Worm (Caenorhabditis elegans): Measurements from ENCODE around the gene Y44F5A.1.
A peak's percentile ranks its signal among the peaks of the same experiment; 100 is the strongest.

Y44F5A.1 gene

DNA sequence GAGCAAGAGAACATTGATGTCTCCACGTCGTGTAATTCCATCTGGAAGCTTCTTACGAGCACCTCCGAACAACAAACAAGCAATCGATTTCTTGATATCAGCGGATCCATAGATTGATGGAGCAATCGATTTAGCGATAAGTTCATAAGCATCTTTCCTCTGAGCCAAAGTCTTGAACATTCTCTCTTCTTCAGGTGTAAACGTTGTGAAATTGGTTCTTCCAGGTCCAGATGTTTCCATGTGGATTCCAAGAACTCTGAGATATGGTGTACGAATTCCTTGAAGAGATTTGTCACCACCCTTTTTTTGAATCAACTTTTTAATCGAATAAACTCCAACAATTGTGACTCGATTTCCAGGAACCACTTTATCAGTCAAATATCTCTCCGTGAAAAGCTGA, 42.5 kb upstream of the Y44F5A.1 start:
- TF ChIP-seq mec-3 (tag; optimal IDR thresholded peaks at IDR 0.05; ENCODE audit: borderline replicate concordance): no peak
- TF ChIP-seq ceh-18 (tag; optimal IDR thresholded peaks at IDR 0.05): no peak
- no peak for TF ChIP-seq F13H6.1 (tag; optimal IDR thresholded peaks at IDR 0.05)
- TF ChIP-seq lim-6 (tag; optimal IDR thresholded peaks at IDR 0.05): no peak
- no peak for TF ChIP-seq ets-4 (tag; optimal IDR thresholded peaks at IDR 0.05)

DNA sequence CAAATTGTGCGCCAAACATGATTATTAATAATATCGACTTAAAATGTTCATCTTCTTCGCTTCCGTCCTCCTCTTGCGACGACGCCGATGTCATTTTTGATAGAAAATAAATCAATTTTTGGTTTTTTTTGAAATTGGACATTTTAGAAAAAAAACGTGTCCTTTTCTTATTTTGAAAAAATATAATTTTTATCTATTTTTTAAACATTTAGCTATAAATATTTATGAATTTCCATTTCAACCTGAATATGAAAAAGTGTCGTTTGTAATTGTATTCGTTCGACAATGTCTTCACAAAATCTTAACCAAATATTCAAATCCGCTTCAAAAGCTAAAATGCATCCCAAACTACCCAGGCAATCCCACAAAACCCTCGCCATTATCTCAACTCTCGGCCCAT, 39.9 kb upstream of the Y44F5A.1 start, which contains the start of gene R10E4.3:
TSS of gene R10E4.3 (minus strand) at position 101 of the 400 bp plus-strand sequence.
- no peak for TF ChIP-seq fkh-10 (GFP tag; optimal IDR thresholded peaks at IDR 0.05)
- TF ChIP-seq fax-1 (tag; optimal IDR thresholded peaks at IDR 0.05): no peak
- TF ChIP-seq ceh-30 (tag; optimal IDR thresholded peaks at IDR 0.05): no peak
- no peak for TF ChIP-seq elt-4 (tag; optimal IDR thresholded peaks at IDR 0.05)
- TF ChIP-seq sox-2 (GFP tag; IDR thresholded peaks at IDR 0.05): no peak
- TF ChIP-seq unc-3 (GFP tag; conservative IDR thresholded peaks at IDR 0.05): no peak
- no peak for TF ChIP-seq unc-3 (tag; optimal IDR thresholded peaks at IDR 0.05)
- TF ChIP-seq hlh-13 (GFP tag; optimal IDR thresholded peaks at IDR 0.05): no peak
- TF ChIP-seq ztf-16 (tag; optimal IDR thresholded peaks at IDR 0.05): no peak
- no peak for TF ChIP-seq ceh-34 (tag; optimal IDR thresholded peaks at IDR 0.05)
- no peak for TF ChIP-seq ceh-48 (tag; optimal IDR thresholded peaks at IDR 0.05)
- no peak for TF ChIP-seq sox-4 (tag; optimal IDR thresholded peaks at IDR 0.05)
- no peak for TF ChIP-seq K09A11.1 (tag; optimal IDR thresholded peaks at IDR 0.05; ENCODE audit: insufficient read depth)
- TF ChIP-seq pqm-1 (tag; optimal IDR thresholded peaks at IDR 0.05): no peak
- TF ChIP-seq K02D7.2 (tag; optimal IDR thresholded peaks at IDR 0.05): no peak
- TF ChIP-seq lim-6 (tag; optimal IDR thresholded peaks at IDR 0.05): no peak
- no peak for TF ChIP-seq dmd-4 (tag; optimal IDR thresholded peaks at IDR 0.05; ENCODE audit: borderline replicate concordance)

DNA sequence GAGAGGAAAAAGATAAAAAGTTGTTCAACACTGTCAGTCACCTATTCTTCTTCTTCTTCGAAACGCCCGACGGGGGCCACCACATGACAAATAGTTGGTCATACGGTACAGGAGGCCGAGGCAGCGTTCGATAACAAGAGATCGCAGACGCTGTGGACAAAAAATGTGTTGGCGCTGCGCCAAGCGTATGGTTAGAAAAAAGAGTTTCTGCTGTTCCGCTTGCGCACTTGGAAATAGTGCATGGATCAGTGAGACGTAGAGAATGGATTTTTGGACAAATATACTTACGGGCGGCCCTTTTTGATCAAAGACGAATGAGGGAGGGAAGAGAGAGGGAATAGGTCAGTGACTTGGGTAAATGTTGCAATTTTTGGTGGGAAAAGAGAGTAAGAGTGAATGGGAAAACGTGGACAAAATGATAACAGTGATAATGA, 37.3 kb upstream of the Y44F5A.1 start:
- no peak for TF ChIP-seq dmd-4 (tag; optimal IDR thresholded peaks at IDR 0.05; ENCODE audit: borderline replicate concordance)
- TF ChIP-seq pqm-1 (tag; optimal IDR thresholded peaks at IDR 0.05): peak; percentile 14
- peak; percentile 23 for TF ChIP-seq elt-2 (tag; optimal IDR thresholded peaks at IDR 0.05)
- TF ChIP-seq lim-6 (tag; optimal IDR thresholded peaks at IDR 0.05): no peak
- TF ChIP-seq C38D4.7 (GFP tag; optimal IDR thresholded peaks at IDR 0.05): no peak
- TF ChIP-seq tbx-2 (tag; optimal IDR thresholded peaks at IDR 0.05): peak; percentile 27
- peak; percentile 48 for TF ChIP-seq ceh-18 (tag; optimal IDR thresholded peaks at IDR 0.05)
- TF ChIP-seq unc-42 (tag; optimal IDR thresholded peaks at IDR 0.05): no peak
- TF ChIP-seq hlh-30 (tag; optimal IDR thresholded peaks at IDR 0.05; ENCODE audit: insufficient read depth): peak; percentile 79

DNA sequence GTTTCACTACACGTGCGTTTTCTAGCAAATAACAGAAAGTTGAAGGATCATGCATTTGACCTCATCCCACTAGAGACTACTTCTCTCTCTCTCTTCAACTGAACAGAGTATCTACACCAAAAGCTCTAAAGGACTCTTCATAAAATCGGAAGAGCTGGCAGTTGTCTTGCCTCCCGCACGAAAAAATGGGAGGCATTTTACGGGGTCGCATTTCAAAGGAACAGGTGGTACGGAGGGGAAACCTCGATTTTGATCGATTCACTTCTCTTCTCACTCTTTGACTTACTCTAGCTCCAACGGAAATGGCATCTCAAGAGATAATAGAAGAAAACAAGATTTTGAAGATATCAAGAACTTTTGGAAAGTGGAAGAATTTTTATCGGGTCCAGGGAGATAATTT, 35.7 kb upstream of the Y44F5A.1 start:
- TF ChIP-seq rnt-1 (tag; optimal IDR thresholded peaks at IDR 0.05) (peak; percentile 29), ceh-34 (tag; optimal IDR thresholded peaks at IDR 0.05) (peak; percentile 42), K09A11.1 (tag; optimal IDR thresholded peaks at IDR 0.05; ENCODE audit: insufficient read depth) (no peak), unc-55 (GFP tag; optimal IDR thresholded peaks at IDR 0.05) (peak; percentile 88), ceh-18 (tag; optimal IDR thresholded peaks at IDR 0.05) (peak; percentile 38), hlh-6 (tag; optimal IDR thresholded peaks at IDR 0.05) (no peak)

DNA sequence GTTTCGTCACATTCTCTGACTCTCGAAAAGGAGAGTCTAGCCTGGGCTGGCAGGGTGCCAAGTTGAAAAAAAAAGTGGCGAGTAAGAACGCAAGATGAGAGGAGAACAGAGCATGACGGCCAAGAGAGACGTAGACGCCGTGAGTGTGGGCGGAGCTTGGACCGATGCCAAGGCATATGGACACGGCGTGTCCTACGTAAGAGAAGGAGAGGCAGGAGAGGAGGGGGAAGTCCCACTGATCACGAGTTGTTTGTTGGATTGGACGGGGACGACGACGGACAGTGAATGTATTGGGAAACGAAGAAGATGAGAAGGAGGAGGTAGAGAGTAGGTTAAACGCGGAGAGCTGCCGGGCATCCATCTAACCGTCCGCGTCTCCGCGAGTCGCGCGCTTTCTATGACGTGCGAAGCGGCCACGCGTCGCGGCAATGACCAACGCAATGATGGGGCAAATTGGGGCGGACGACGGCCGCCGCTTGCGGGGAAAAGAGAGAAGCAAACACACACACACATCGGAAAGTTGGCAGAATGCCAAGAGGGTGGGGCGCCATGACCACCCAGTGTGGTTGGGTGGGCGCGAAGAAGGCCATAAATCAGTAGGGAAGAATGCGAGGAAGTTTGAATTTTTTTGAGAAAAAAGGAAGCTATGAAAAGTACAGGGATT, 34.6 kb upstream of the Y44F5A.1 start:
- TF ChIP-seq ceh-34 (tag; optimal IDR thresholded peaks at IDR 0.05): peak; percentile 97
- peak; percentile 99 for TF ChIP-seq ceh-18 (tag; optimal IDR thresholded peaks at IDR 0.05)
- TF ChIP-seq ceh-48 (tag; optimal IDR thresholded peaks at IDR 0.05): no peak
- peak; percentile 48 for TF ChIP-seq che-1 (tag; optimal IDR thresholded peaks at IDR 0.05)
- TF ChIP-seq C38D4.7 (GFP tag; optimal IDR thresholded peaks at IDR 0.05): no peak
- TF ChIP-seq nhr-232 (tag; optimal IDR thresholded peaks at IDR 0.05): peak; percentile 4
- no peak for TF ChIP-seq fkh-10 (GFP tag; optimal IDR thresholded peaks at IDR 0.05)
- peak; percentile 67 for TF ChIP-seq C08G9.2 (tag; optimal IDR thresholded peaks at IDR 0.05)
- peak; percentile 98 for TF ChIP-seq tbx-2 (tag; optimal IDR thresholded peaks at IDR 0.05)
- TF ChIP-seq ets-4 (tag; optimal IDR thresholded peaks at IDR 0.05): peak; percentile 77
- TF ChIP-seq nfya-1 (tag; optimal IDR thresholded peaks at IDR 0.05): peak; percentile 99
- TF ChIP-seq ceh-14 (tag; optimal IDR thresholded peaks at IDR 0.05): peak; percentile 91
- TF ChIP-seq gmeb-2 (tag; optimal IDR thresholded peaks at IDR 0.05): no peak
- TF ChIP-seq ceh-6 (GFP tag; optimal IDR thresholded peaks at IDR 0.05): peak; percentile 60
- TF ChIP-seq unc-3 (GFP tag; conservative IDR thresholded peaks at IDR 0.05): no peak
- peak; percentile 74 for TF ChIP-seq unc-3 (tag; optimal IDR thresholded peaks at IDR 0.05)
- no peak for TF ChIP-seq zip-5 (tag; optimal IDR thresholded peaks at IDR 0.05)
- TF ChIP-seq ceh-31 (tag; optimal IDR thresholded peaks at IDR 0.05): peak; percentile 99
- TF ChIP-seq elt-4 (tag; optimal IDR thresholded peaks at IDR 0.05): no peak
- peak; percentile 63 for TF ChIP-seq pax-1 (tag; optimal IDR thresholded peaks at IDR 0.05)
- TF ChIP-seq sox-4 (tag; optimal IDR thresholded peaks at IDR 0.05): no peak
- TF ChIP-seq ref-2 (tag; optimal IDR thresholded peaks at IDR 0.05): peak; percentile 97
- peak; percentile 46 for TF ChIP-seq fax-1 (tag; optimal IDR thresholded peaks at IDR 0.05)
- TF ChIP-seq pha-4 (tag; optimal IDR thresholded peaks at IDR 0.05): no peak
- peak; percentile 63 for TF ChIP-seq dve-1 (tag; optimal IDR thresholded peaks at IDR 0.05)
